Worm (Caenorhabditis elegans): ENCODE measurements around the gene M163.1.

DNA sequence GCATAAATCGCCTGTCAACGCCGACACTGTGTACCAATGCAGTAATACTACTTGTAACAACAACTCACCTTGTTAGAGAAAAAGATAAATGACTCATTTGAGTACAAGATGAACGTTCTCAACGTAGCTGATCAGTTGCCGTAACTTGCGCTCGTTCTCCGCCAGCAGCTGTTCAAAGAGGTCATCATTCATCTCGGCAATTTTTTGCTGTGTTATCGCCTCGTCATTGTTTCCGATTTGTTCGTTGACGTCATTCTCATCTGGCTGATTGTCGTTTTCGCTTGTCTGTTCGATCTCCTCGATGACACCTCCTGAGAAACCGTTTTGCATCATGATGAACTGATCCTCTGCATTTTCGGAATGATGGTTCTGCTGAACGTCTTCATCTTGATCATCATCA lies 342 bp downstream of the M163.1 start:
- TF ChIP-seq dpl-1 (GFP tag; optimal IDR thresholded peaks at IDR 0.05) (no peak), tbx-9 (tag; optimal IDR thresholded peaks at IDR 0.05; ENCODE audit: borderline replicate concordance) (no peak), rec-8 (tag; optimal IDR thresholded peaks at IDR 0.05) (no peak), fkh-3 (tag; optimal IDR thresholded peaks at IDR 0.05) (no peak)

Data from whole organism, young adult.